Worm (Caenorhabditis elegans): Measurements from ENCODE around the gene nep-25.
A peak's percentile ranks its signal among the peaks of the same experiment; 100 is the strongest.
"Not testable (repeated sequence)": the region's sequence is repeated elsewhere in the genome, so short reads cannot be mapped to it uniquely, and the experiment has no call there.

Gene nep-25

DNA sequence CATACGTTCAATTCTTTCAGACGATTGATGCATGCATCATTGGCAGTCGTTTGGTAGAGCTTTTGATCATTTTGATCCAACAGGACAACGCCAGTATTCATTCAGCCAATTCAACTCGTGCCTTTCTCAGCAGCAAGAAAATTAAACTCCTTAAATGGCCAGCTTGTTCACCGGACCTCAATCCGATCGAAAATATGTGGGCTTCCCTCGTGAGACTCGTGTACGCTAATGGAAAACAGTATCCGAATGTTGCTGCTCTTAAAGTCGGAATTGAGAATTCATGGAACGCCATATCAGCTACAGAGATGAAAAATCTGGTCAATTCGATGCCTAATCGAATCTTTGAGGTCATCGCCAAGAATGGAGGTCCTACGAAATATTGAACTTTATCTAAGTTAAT, 26.7 kb upstream of the nep-25 start, which contains the start of gene wago-5:
TSS of gene wago-5 (minus strand) at position 101 of the 400 bp plus-strand sequence.
- not testable (repeated sequence) for TF ChIP-seq elt-3, ceh-82, tbx-2 (tag; optimal IDR thresholded peaks at IDR 0.05)

DNA sequence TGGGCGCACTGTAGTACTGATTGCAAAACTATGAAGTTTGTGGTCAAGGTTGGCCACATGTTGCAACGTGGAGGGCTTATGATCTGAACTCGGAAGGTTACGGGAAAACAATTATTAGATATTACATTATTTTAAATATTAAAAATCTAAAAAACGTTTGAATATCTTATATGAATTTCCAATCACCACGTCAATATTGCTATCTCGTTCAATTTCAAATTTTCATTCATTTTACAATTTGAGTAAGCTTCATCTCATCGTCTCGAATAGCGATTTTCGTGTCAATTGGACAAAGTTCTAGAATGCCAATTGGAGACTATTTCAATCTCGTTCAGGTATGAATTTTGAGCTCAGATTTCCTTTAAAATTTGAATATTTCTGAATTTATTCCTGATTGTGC, 25.7 kb upstream of the nep-25 start, which contains the start of gene ZK1248.20:
TSS of gene ZK1248.20 (plus strand) at position 301 of the 400 bp plus-strand sequence.
- TF ChIP-seq unc-39 (tag; optimal IDR thresholded peaks at IDR 0.05): no peak
- TF ChIP-seq lin-15B (tag; optimal IDR thresholded peaks at IDR 0.05): no peak
- no peak for TF ChIP-seq lsy-12 (tag; optimal IDR thresholded peaks at IDR 0.05)
- no peak for TF ChIP-seq elt-3 (tag; optimal IDR thresholded peaks at IDR 0.05)
- TF ChIP-seq ztf-11 (tag; optimal IDR thresholded peaks at IDR 0.05): no peak
- TF ChIP-seq fos-1 (tag; optimal IDR thresholded peaks at IDR 0.05): no peak
- no peak for TF ChIP-seq ztf-4 (tag; optimal IDR thresholded peaks at IDR 0.05)
- no peak for TF ChIP-seq zag-1 (tag; optimal IDR thresholded peaks at IDR 0.05)
- TF ChIP-seq hmg-11 (tag; optimal IDR thresholded peaks at IDR 0.05): no peak
- no peak for TF ChIP-seq ceh-28 (tag; optimal IDR thresholded peaks at IDR 0.05)
- no peak for TF ChIP-seq skn-1 (tag; optimal IDR thresholded peaks at IDR 0.05)
- no peak for TF ChIP-seq tbx-2 (tag; optimal IDR thresholded peaks at IDR 0.05)
- no peak for TF ChIP-seq egl-5 (tag; optimal IDR thresholded peaks at IDR 0.05)
- no peak for TF ChIP-seq nhr-43 (tag; optimal IDR thresholded peaks at IDR 0.05; ENCODE audit: poor library complexity, severe bottlenecking)
- TF ChIP-seq eor-1 (tag; optimal IDR thresholded peaks at IDR 0.05): no peak
- no peak for TF ChIP-seq sea-2 (GFP tag; optimal IDR thresholded peaks at IDR 0.05)
- TF ChIP-seq ceh-16 (tag; optimal IDR thresholded peaks at IDR 0.05): no peak
- TF ChIP-seq nhr-28 (tag; optimal IDR thresholded peaks at IDR 0.05): no peak
- no peak for TF ChIP-seq unc-62 (GFP tag; optimal IDR thresholded peaks at IDR 0.05)

DNA sequence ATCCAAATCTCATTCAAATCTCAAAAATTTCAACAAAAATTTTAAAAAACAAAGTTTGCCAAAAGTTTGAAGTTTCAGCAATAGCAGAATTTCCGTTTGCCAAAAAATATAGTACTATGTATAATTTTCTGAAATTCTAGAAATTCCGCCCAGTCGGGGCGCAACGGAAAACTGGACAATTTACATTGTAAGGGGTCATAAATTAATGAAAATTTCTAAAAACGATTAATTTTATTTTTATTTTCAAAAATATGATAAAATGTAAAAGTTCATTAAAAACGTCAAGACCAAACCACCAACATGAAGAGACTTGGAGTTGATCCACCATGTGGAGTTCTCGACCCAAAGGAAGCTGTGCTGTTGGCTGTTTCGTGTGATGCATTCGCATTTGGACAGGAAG, 23.7 kb upstream of the nep-25 start, which contains the start of gene ZK1248.4:
TSS of gene ZK1248.4 (plus strand) at position 301 of the 400 bp plus-strand sequence.
- TF ChIP-seq mml-1 (tag; optimal IDR thresholded peaks at IDR 0.05) (no peak), egl-5 (tag; optimal IDR thresholded peaks at IDR 0.05) (no peak), egl-27 (tag; optimal IDR thresholded peaks at IDR 0.05) (no peak), ceh-9 (tag; optimal IDR thresholded peaks at IDR 0.05) (no peak), eor-1 (tag; optimal IDR thresholded peaks at IDR 0.05) (no peak), mdl-1 (tag; optimal IDR thresholded peaks at IDR 0.05) (no peak), nhr-43 (tag; optimal IDR thresholded peaks at IDR 0.05; ENCODE audit: poor library complexity, severe bottlenecking) (no peak), elt-1 (tag; optimal IDR thresholded peaks at IDR 0.05) (no peak), elt-2 (tag; optimal IDR thresholded peaks at IDR 0.05) (no peak), snpc-4 (tag; optimal IDR thresholded peaks at IDR 0.05) (no peak), lin-15B (tag; optimal IDR thresholded peaks at IDR 0.05) (no peak), hmg-11 (tag; optimal IDR thresholded peaks at IDR 0.05) (no peak), fkh-10 (GFP tag; optimal IDR thresholded peaks at IDR 0.05) (no peak), ceh-28 (tag; optimal IDR thresholded peaks at IDR 0.05) (no peak), nhr-67 (tag; optimal IDR thresholded peaks at IDR 0.05) (no peak), skn-1 (tag; optimal IDR thresholded peaks at IDR 0.05) (no peak), nhr-28 (tag; optimal IDR thresholded peaks at IDR 0.05) (no peak), R02D3.7 (tag; optimal IDR thresholded peaks at IDR 0.05) (no peak), elt-3 (tag; optimal IDR thresholded peaks at IDR 0.05) (no peak), ztf-11 (tag; optimal IDR thresholded peaks at IDR 0.05) (no peak)

DNA sequence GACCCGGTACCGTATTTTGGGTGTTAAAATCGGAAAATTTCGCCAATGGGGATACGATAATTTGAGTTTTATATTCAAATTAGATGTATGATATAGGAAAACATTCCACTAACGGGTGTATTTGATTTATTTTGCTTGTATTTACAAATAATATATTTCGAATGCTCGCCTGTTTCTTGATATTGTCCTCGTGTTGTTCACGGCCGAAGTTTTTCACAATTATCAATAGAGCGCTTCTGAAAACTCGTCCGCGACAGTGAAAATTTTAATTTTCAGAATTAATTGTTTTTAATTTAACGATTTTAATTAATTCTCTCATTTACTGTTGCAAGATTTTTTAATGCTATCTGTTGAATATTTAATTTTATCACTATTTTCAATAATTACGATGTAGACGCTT, 22.4 kb upstream of the nep-25 start:
- no peak for TF ChIP-seq unc-62 (GFP tag; optimal IDR thresholded peaks at IDR 0.05)
- TF ChIP-seq elt-3 (tag; optimal IDR thresholded peaks at IDR 0.05): no peak
- TF ChIP-seq nhr-43 (tag; optimal IDR thresholded peaks at IDR 0.05; ENCODE audit: poor library complexity, severe bottlenecking): peak; percentile 49
- TF ChIP-seq elt-2 (tag; optimal IDR thresholded peaks at IDR 0.05): peak; percentile 53
- TF ChIP-seq pqm-1 (tag; optimal IDR thresholded peaks at IDR 0.05): peak; percentile 39
- TF ChIP-seq egl-27 (tag; optimal IDR thresholded peaks at IDR 0.05): no peak
- TF ChIP-seq ceh-16 (tag; optimal IDR thresholded peaks at IDR 0.05): no peak
- TF ChIP-seq lin-15B (tag; optimal IDR thresholded peaks at IDR 0.05): peak; percentile 20
- TF ChIP-seq skn-1 (tag; optimal IDR thresholded peaks at IDR 0.05): peak; percentile 16

DNA sequence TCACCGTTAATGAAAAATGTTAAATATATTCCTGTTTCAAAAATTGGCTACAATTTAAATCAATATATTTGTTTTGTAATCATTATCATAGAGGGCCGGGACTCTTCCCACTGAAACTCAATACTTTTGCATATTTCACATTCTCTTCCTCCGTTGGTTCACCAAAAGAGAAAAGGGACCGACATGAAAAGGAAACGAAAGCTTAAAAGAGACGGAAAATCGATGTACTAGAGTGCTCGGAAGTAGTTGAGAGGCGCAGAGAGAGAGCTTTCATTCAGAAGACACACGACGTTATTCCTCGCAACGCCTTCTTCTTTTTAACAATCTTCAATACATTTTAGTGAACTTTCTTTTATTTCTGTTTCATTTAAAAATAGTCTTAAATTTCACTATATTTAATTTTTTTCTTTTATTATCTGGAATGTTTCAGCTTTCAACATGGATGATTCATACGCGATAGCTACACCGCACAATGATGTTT, 21.7 kb upstream of the nep-25 start, which contains the start of gene ehs-1:
TSS of gene ehs-1 (plus strand) at position 431 of the 481 bp plus-strand sequence.
- peak; percentile 8 for TF ChIP-seq lin-15B (tag; optimal IDR thresholded peaks at IDR 0.05)
- no peak for TF ChIP-seq nhr-237 (tag; optimal IDR thresholded peaks at IDR 0.05)
- peak; percentile 65 for TF ChIP-seq sea-2 (GFP tag; optimal IDR thresholded peaks at IDR 0.05)
- no peak for TF ChIP-seq fkh-2 (tag; optimal IDR thresholded peaks at IDR 0.05)
- TF ChIP-seq nhr-67 (tag; optimal IDR thresholded peaks at IDR 0.05): no peak
- TF ChIP-seq nhr-43 (tag; optimal IDR thresholded peaks at IDR 0.05; ENCODE audit: poor library complexity, severe bottlenecking): no peak
- no peak for TF ChIP-seq ceh-82 (tag; optimal IDR thresholded peaks at IDR 0.05)
- no peak for TF ChIP-seq fos-1 (tag; optimal IDR thresholded peaks at IDR 0.05)
- no peak for TF ChIP-seq ceh-9 (tag; optimal IDR thresholded peaks at IDR 0.05)
- peak; percentile 25 for TF ChIP-seq lin-39 (tag; optimal IDR thresholded peaks at IDR 0.05)
- TF ChIP-seq mdl-1 (tag; optimal IDR thresholded peaks at IDR 0.05): no peak
- TF ChIP-seq ama-1 (optimal IDR thresholded peaks at IDR 0.05): no peak
- peak; percentile 26 for TF ChIP-seq snpc-4 (tag; optimal IDR thresholded peaks at IDR 0.05)
- no peak for TF ChIP-seq nhr-28 (tag; optimal IDR thresholded peaks at IDR 0.05)
- no peak for TF ChIP-seq tbx-2 (tag; optimal IDR thresholded peaks at IDR 0.05)
- no peak for TF ChIP-seq skn-1 (tag; optimal IDR thresholded peaks at IDR 0.05)
- TF ChIP-seq nfya-1 (tag; optimal IDR thresholded peaks at IDR 0.05; ENCODE audit: insufficient read depth): peak; percentile 43
- no peak for TF ChIP-seq pha-4 (tag; optimal IDR thresholded peaks at IDR 0.05)
